Worm (Caenorhabditis elegans): ENCODE measurements around the gene F59B10.4.

- TF ChIP-seq pha-4 (tag; optimal IDR thresholded peaks at IDR 0.05): no peak
- TF ChIP-seq unc-130 (GFP tag; optimal IDR thresholded peaks at IDR 0.05): no peak
Measured at ce11 chrII:10485640-10486039, 33.3 kb downstream of the F59B10.4 start.
